Fruit fly (Drosophila melanogaster) whole organism, embryonic: ENCODE data around the gene CG45073.

Experiments
- ATbp ChIP-seq: fragments of 200-800 bp; sonication (Bioruptor generic); optimal IDR thresholded peaks from 2 replicates; lab custom pipeline; 2017; ENCODE audit warnings: missing biosample characterization, mild to moderate bottlenecking, missing genetic modification characterization, missing genetic modification reagents
- C15 ChIP-seq: fragments of 200-800 bp; sonication (Bioruptor generic); IDR thresholded peaks from 3 replicates; pipeline ENCODE4 v1.3.6; 2022; ENCODE audit warnings: missing biosample characterization, missing genetic modification characterization
- CG10462 ChIP-seq: fragments of 200-800 bp; sonication (Bioruptor generic); optimal IDR thresholded peaks from 2 replicates; lab custom pipeline; 2016; ENCODE audit warnings: missing biosample characterization, missing genetic modification characterization
- CG12219 ChIP-seq: fragments of 200-800 bp; sonication (Bioruptor generic); optimal IDR thresholded peaks from 3 replicates; lab custom pipeline; 2018; ENCODE audit warnings: missing biosample characterization, mild to moderate bottlenecking, missing genetic modification characterization
- CG12236 ChIP-seq: fragments of 200-800 bp; sonication (Bioruptor generic); optimal IDR thresholded peaks from 2 replicates; lab custom pipeline; 2016; ENCODE audit warnings: missing biosample characterization, missing genetic modification characterization
- CG15514 ChIP-seq: fragments of 200-800 bp; sonication (Bioruptor generic); optimal IDR thresholded peaks from 3 replicates; lab custom pipeline; 2017; ENCODE audit warnings: missing biosample characterization, missing genetic modification characterization, mild to moderate bottlenecking, moderate library complexity, missing genetic modification reagents
- CG15601 ChIP-seq: fragments of 200-800 bp; sonication (Bioruptor generic); optimal IDR thresholded peaks from 3 replicates; lab custom pipeline; 2019; ENCODE audit warnings: missing biosample characterization, mild to moderate bottlenecking, missing genetic modification characterization, moderate library complexity
- CG17829 ChIP-seq: fragments of 200-800 bp; optimal IDR thresholded peaks from 2 replicates; lab custom pipeline; 2019; ENCODE audit warnings: missing biosample characterization, mild to moderate bottlenecking, missing genetic modification characterization, moderate library complexity
- CG18764 ChIP-seq: fragments of 200-800 bp; sonication (Bioruptor generic); optimal IDR thresholded peaks from 3 replicates; lab custom pipeline; 2016; ENCODE audit warnings: missing biosample characterization, missing genetic modification characterization
- CG2116 ChIP-seq: fragments of 200-800 bp; sonication (Bioruptor generic); optimal IDR thresholded peaks from 3 replicates; lab custom pipeline; 2018; ENCODE audit warnings: missing biosample characterization, mild to moderate bottlenecking, missing genetic modification characterization
- CG2202 ChIP-seq: fragments of 200-800 bp; sonication (Bioruptor generic); optimal IDR thresholded peaks from 2 replicates; lab custom pipeline; 2018; ENCODE audit warnings: missing biosample characterization, mild to moderate bottlenecking, missing genetic modification characterization
- CG31365 ChIP-seq: fragments of 200-800 bp; sonication (Bioruptor generic); optimal IDR thresholded peaks from 2 replicates; lab custom pipeline; 2018; ENCODE audit warnings: missing biosample characterization, mild to moderate bottlenecking, missing genetic modification characterization
- CG33557 ChIP-seq: fragments of 200-800 bp; sonication (Bioruptor generic); optimal IDR thresholded peaks from 2 replicates; lab custom pipeline; 2019; ENCODE audit warnings: missing biosample characterization, mild to moderate bottlenecking, missing genetic modification characterization, moderate library complexity
- CG6175 ChIP-seq: fragments of 200-800 bp; sonication (Bioruptor generic); IDR thresholded peaks from 3 replicates; pipeline ENCODE4 v1.3.6; 2022; ENCODE audit warnings: missing biosample characterization, missing genetic modification characterization
- CG6854 ChIP-seq: fragments of 200-800 bp; sonication (Bioruptor generic); optimal IDR thresholded peaks from 3 replicates; lab custom pipeline; 2017; ENCODE audit warnings: missing biosample characterization, mild to moderate bottlenecking, missing genetic modification characterization
- CG7372 ChIP-seq: fragments of 200-800 bp; sonication (Bioruptor generic); IDR thresholded peaks from 2 replicates; pipeline ENCODE4 v1.3.6; 2022; ENCODE audit warnings: missing biosample characterization, missing genetic modification characterization
- CG9797 ChIP-seq: fragments of 200-800 bp; sonication (Bioruptor generic); optimal IDR thresholded peaks from 3 replicates; lab custom pipeline; 2018; ENCODE audit warnings: missing biosample characterization, mild to moderate bottlenecking, missing genetic modification characterization
- Dbx ChIP-seq: fragments of 200-800 bp; sonication (Bioruptor generic); IDR thresholded peaks from 3 replicates; pipeline ENCODE4 v1.3.6; 2022; ENCODE audit warnings: missing biosample characterization, missing genetic modification characterization
- Dip3 ChIP-seq: fragments of 200-800 bp; sonication (Bioruptor generic); optimal IDR thresholded peaks from 3 replicates; lab custom pipeline; 2016; ENCODE audit warnings: missing biosample characterization, missing genetic modification characterization
- Fer2 ChIP-seq: fragments of 200-800 bp; sonication (Bioruptor generic); optimal IDR thresholded peaks from 2 replicates; lab custom pipeline; 2018; ENCODE audit warnings: missing biosample characterization, mild to moderate bottlenecking, missing genetic modification characterization, moderate library complexity
- HLH3B ChIP-seq: fragments of 200-800 bp; sonication (Bioruptor generic); IDR thresholded peaks from 2 replicates; pipeline ENCODE4 v1.3.6; 2022; ENCODE audit warnings: missing biosample characterization, missing genetic modification characterization
- HLHmδ ChIP-seq: fragments of 200-800 bp; sonication (Bioruptor generic); optimal IDR thresholded peaks from 2 replicates; lab custom pipeline; 2018; ENCODE audit warnings: missing biosample characterization, mild to moderate bottlenecking, missing genetic modification characterization, moderate library complexity
- Hmr ChIP-seq: fragments of 200-800 bp; sonication (Bioruptor generic); optimal IDR thresholded peaks from 3 replicates; lab custom pipeline; 2017; ENCODE audit warnings: mild to moderate bottlenecking, missing biosample characterization, missing genetic modification reagents, missing genetic modification characterization
- Hr51 ChIP-seq, 2 experiments: fragments of 200-800 bp; sonication (Bioruptor generic); optimal IDR thresholded peaks; 2 replicates in 1 of 2; 3 replicates in 1 of 2; lab custom pipeline; 2016 to 2018; ENCODE audit warnings: missing biosample characterization in 2 of 2, missing genetic modification characterization in 2 of 2, mild to moderate bottlenecking in 1 of 2, moderate library complexity in 1 of 2
- MBD-R2 ChIP-seq: fragments of 200-800 bp; sonication (Bioruptor generic); IDR thresholded peaks from 2 replicates; pipeline ENCODE4 v1.3.6; 2022; ENCODE audit warnings: missing biosample characterization, missing genetic modification characterization
- MESR4 ChIP-seq: fragments of 200-800 bp; sonication (Bioruptor generic); optimal IDR thresholded peaks from 2 replicates; lab custom pipeline; 2018; ENCODE audit warnings: missing biosample characterization, mild to moderate bottlenecking, missing genetic modification characterization, moderate library complexity
- Mad ChIP-seq: fragments of 200-800 bp; sonication (Bioruptor generic); optimal IDR thresholded peaks from 2 replicates; lab custom pipeline; 2016; ENCODE audit warnings: missing biosample characterization, missing genetic modification characterization
- Sox100B ChIP-seq: fragments of 200-800 bp; sonication (Bioruptor generic); optimal IDR thresholded peaks from 3 replicates; lab custom pipeline; 2018; ENCODE audit warnings: missing biosample characterization, mild to moderate bottlenecking, missing genetic modification characterization
- Xbp1 ChIP-seq: fragments of 200-800 bp; sonication (Bioruptor generic); optimal IDR thresholded peaks from 3 replicates; lab custom pipeline; 2016; ENCODE audit warnings: missing biosample characterization, mild to moderate bottlenecking, missing genetic modification characterization
- bigmax ChIP-seq: fragments of 200-800 bp; sonication (Bioruptor generic); optimal IDR thresholded peaks from 2 replicates; lab custom pipeline; 2018; ENCODE audit warnings: missing biosample characterization, mild to moderate bottlenecking, missing genetic modification characterization
- croc ChIP-seq: fragments of 200-800 bp; sonication (Bioruptor generic); conservative IDR thresholded peaks from 3 replicates; pipeline ENCODE4 v1.3.6; 2022; ENCODE audit warnings: missing biosample characterization, missing genetic modification characterization
- dati ChIP-seq: fragments of 200-800 bp; sonication (Bioruptor generic); IDR thresholded peaks from 2 replicates; pipeline ENCODE4 v1.3.6; 2022; ENCODE audit warnings: missing biosample characterization, missing genetic modification characterization
- dimm ChIP-seq: fragments of 200-800 bp; sonication (Bioruptor generic); IDR thresholded peaks from 2 replicates; pipeline ENCODE4 v1.3.6; 2022; ENCODE audit warnings: missing biosample characterization, missing genetic modification characterization
- disco-r ChIP-seq: fragments of 200-800 bp; sonication (Bioruptor generic); optimal IDR thresholded peaks from 2 replicates; lab custom pipeline; 2016; ENCODE audit warnings: missing biosample characterization, missing genetic modification characterization
- fu2 ChIP-seq: fragments of 200-800 bp; sonication (Bioruptor generic); optimal IDR thresholded peaks from 2 replicates; lab custom pipeline; 2016; ENCODE audit warnings: missing biosample characterization, missing genetic modification characterization
- gem ChIP-seq: fragments of 200-800 bp; sonication (Bioruptor generic); optimal IDR thresholded peaks from 2 replicates; lab custom pipeline; 2019; ENCODE audit warnings: missing biosample characterization, mild to moderate bottlenecking, missing genetic modification characterization, moderate library complexity
- grn ChIP-seq: fragments of 200-800 bp; sonication (Bioruptor generic); optimal IDR thresholded peaks from 3 replicates; lab custom pipeline; 2017; ENCODE audit warnings: missing biosample characterization, missing genetic modification characterization
- ham ChIP-seq: fragments of 200-800 bp; sonication (Bioruptor generic); IDR thresholded peaks from 2 replicates; pipeline ENCODE4 v1.3.6; 2022; ENCODE audit warnings: missing biosample characterization, missing genetic modification characterization
- hbn ChIP-seq: fragments of 200-800 bp; sonication (Bioruptor generic); IDR thresholded peaks from 2 replicates; pipeline ENCODE4 v1.3.6; 2022; ENCODE audit warnings: missing biosample characterization, missing genetic modification characterization; ENCODE audit not compliant: partially characterized antibody
- nerfin-2 ChIP-seq: fragments of 200-800 bp; sonication (Bioruptor generic); IDR thresholded peaks from 2 replicates; pipeline ENCODE4 v1.3.6; 2022; ENCODE audit warnings: missing biosample characterization, missing genetic modification characterization; ENCODE audit not compliant: partially characterized antibody
- phol ChIP-seq: fragments of 200-800 bp; sonication (Bioruptor generic); optimal IDR thresholded peaks from 3 replicates; lab custom pipeline; 2018; ENCODE audit warnings: missing biosample characterization, mild to moderate bottlenecking, missing genetic modification characterization, moderate library complexity
- sqz ChIP-seq: fragments of 200-800 bp; sonication (Bioruptor generic); optimal IDR thresholded peaks from 3 replicates; lab custom pipeline; 2018; ENCODE audit warnings: missing biosample characterization, mild to moderate bottlenecking, missing genetic modification characterization
- stc ChIP-seq: fragments of 200-800 bp; sonication (Bioruptor generic); IDR thresholded peaks from 2 replicates; pipeline ENCODE4 v1.3.6; 2022; ENCODE audit warnings: missing biosample characterization, missing genetic modification characterization
- sug ChIP-seq: fragments of 200-800 bp; optimal IDR thresholded peaks from 2 replicates; lab custom pipeline; 2019; ENCODE audit warnings: missing biosample characterization, mild to moderate bottlenecking, missing genetic modification characterization, moderate library complexity
- tll ChIP-seq, 2 experiments: fragments of 200-800 bp in 1 of 2; fragments of >200 bp in 1 of 2; sonication (Bioruptor generic) in 1 of 2; optimal IDR thresholded peaks; 2 replicates each; lab custom pipeline; 2017 to 2019; ENCODE audit warnings: missing biosample characterization in 2 of 2, missing genetic modification characterization in 2 of 2, mild to moderate bottlenecking in 1 of 2, moderate library complexity in 1 of 2
- tna ChIP-seq: fragments of 200-800 bp; sonication (Bioruptor generic); IDR thresholded peaks from 2 replicates; pipeline ENCODE4 v1.3.6; 2022; ENCODE audit warnings: missing biosample characterization, missing genetic modification characterization; ENCODE audit not compliant: partially characterized antibody
- wor ChIP-seq: fragments of 200-800 bp; sonication (Bioruptor generic); IDR thresholded peaks from 2 replicates; pipeline ENCODE4 v1.3.6; 2022; ENCODE audit warnings: missing biosample characterization, missing genetic modification characterization
- zen ChIP-seq: fragments of 200-800 bp; sonication (Bioruptor generic); optimal IDR thresholded peaks from 3 replicates; lab custom pipeline; 2018; ENCODE audit warnings: missing biosample characterization, mild to moderate bottlenecking, missing genetic modification characterization, moderate library complexity

Gene CG45073

dm6 chr3R:30134063-30135047 lies 9.8 kb upstream of the CG45073 start, which contains the start of gene Tpi (continued):
- no peak for TF ChIP-seq CG31365 (tag; lab: Kevin White, UChicago)
- TF ChIP-seq nerfin-2 (GFP tag; lab: Robert Waterston, UW) = no peak
- TF ChIP-seq ATbp (GFP tag; lab: Kevin White, UChicago) = no peak
- TF ChIP-seq CG18764 (GFP tag; lab: Kevin White, UChicago) = no peak
- no peak for TF ChIP-seq ham
- no peak for TF ChIP-seq CG15601 (tag; lab: Kevin White, UChicago)
- TF ChIP-seq CG2202 (tag; lab: Kevin White, UChicago) = no peak
- TF ChIP-seq Fer2 = no peak
- no peak for TF ChIP-seq hbn (GFP tag; lab: Robert Waterston, UW)
- TF ChIP-seq Hmr (GFP tag; lab: Kevin White, UChicago) = peak; percentile 27
- TF ChIP-seq croc (GFP tag; lab: Robert Waterston, UW) = no peak
- TF ChIP-seq CG7372 (GFP tag; lab: Robert Waterston, UW) = no peak
- peak; percentile 52 for TF ChIP-seq Xbp1
- TF ChIP-seq CG15514 (GFP tag; lab: Kevin White, UChicago) = peak; percentile 76
- no peak for TF ChIP-seq CG6175 (GFP tag; lab: Robert Waterston, UW)
- TF ChIP-seq grn (GFP tag; lab: Kevin White, UChicago) = no peak
- no peak for TF ChIP-seq CG9797 (GFP tag; lab: Kevin White, UChicago)
- peak; percentile 43 for TF ChIP-seq MESR4 (GFP tag; lab: Kevin White, UChicago)
- TF ChIP-seq tll (GFP tag; optimal IDR thresholded peaks at IDR 0.05; lab: Kevin White, UChicago) = no peak
- TF ChIP-seq stc (GFP tag; lab: Robert Waterston, UW) = no peak
- TF ChIP-seq bigmax (GFP tag; lab: Kevin White, UChicago) = no peak
- no peak for TF ChIP-seq wor (GFP tag; lab: Robert Waterston, UW)
- TF ChIP-seq CG10462 (GFP tag; lab: Kevin White, UChicago) = no peak
- TF ChIP-seq Mad (GFP tag; lab: Kevin White, UChicago) = no peak
- no peak for TF ChIP-seq CG17829 (tag; lab: Kevin White, UChicago)
- peak; percentile 31; the same call in 1 of the 2 replicates for TF ChIP-seq MBD-R2 (GFP tag; lab: Robert Waterston, UW)
- TF ChIP-seq zen (tag; lab: Kevin White, UChicago) = no peak
- TF ChIP-seq Dip3 (GFP tag; lab: Kevin White, UChicago) = no peak
- no peak for TF ChIP-seq CG12236 (GFP tag; lab: Kevin White, UChicago)
- TF ChIP-seq disco-r = no peak
- TF ChIP-seq Hr51 (GFP tag; optimal IDR thresholded peaks at IDR 0.05; lab: Kevin White, UChicago) = peak in 1 of 2 experiments; percentile 66
- no peak for TF ChIP-seq sqz (GFP tag; lab: Kevin White, UChicago)
- TF ChIP-seq C15 (GFP tag; lab: Robert Waterston, UW) = no peak
- TF ChIP-seq CG6854 (GFP tag; lab: Kevin White, UChicago) = no peak
- TF ChIP-seq HLH3B (GFP tag; lab: Robert Waterston, UW) = no peak
- no peak for TF ChIP-seq Dbx (GFP tag; lab: Robert Waterston, UW)
- no peak for TF ChIP-seq fu2 (GFP tag; lab: Kevin White, UChicago)
- peak; percentile 46 for TF ChIP-seq CG12219 (GFP tag; lab: Kevin White, UChicago)
- TF ChIP-seq Sox100B = no peak
- TF ChIP-seq CG2116 (GFP tag; lab: Kevin White, UChicago) = no peak
- TF ChIP-seq dati (GFP tag; lab: Robert Waterston, UW) = no peak
- no peak for TF ChIP-seq dimm (GFP tag; lab: Robert Waterston, UW)
- TF ChIP-seq gem = no peak
- peak; percentile 43 for TF ChIP-seq sug
- no peak for TF ChIP-seq CG33557 (GFP tag; lab: Kevin White, UChicago)
- no peak for TF ChIP-seq tna (GFP tag; lab: Robert Waterston, UW)
- no peak for TF ChIP-seq HLHmδ (GFP tag; lab: Kevin White, UChicago)
- no peak for TF ChIP-seq phol (tag; lab: Kevin White, UChicago)
